Worm (Caenorhabditis elegans): ENCODE data around the gene mtrr-1.

ce11 chrII:9333034-9333433 lies 47.3 kb downstream of the mtrr-1 start:
- no peak for TF ChIP-seq W03F9.2 (tag; optimal IDR thresholded peaks at IDR 0.05)
- TF ChIP-seq him-1 (tag; optimal IDR thresholded peaks at IDR 0.05) = no peak

All from whole organism, L4/young adult.